Worm (Caenorhabditis elegans): ENCODE data around the gene cest-3.
A peak's percentile ranks its signal among the peaks of the same experiment; 100 is the strongest.

Gene cest-3

ce11 chrX:12241457-12241856, at the start of gene cest-3:
cest-3 (plus strand) TSS chrX:12241646.
- peak; percentile 5 for TF ChIP-seq dve-1 (tag; optimal IDR thresholded peaks at IDR 0.05; ENCODE audit: insufficient read depth)
- TF ChIP-seq vab-7 (GFP tag; IDR thresholded peaks at IDR 0.05), result no peak
- no peak for TF ChIP-seq nhr-237 (tag; optimal IDR thresholded peaks at IDR 0.05)
- no peak for TF ChIP-seq skn-1 (tag; optimal IDR thresholded peaks at IDR 0.05)
- peak; percentile 68 for TF ChIP-seq nhr-28 (tag; optimal IDR thresholded peaks at IDR 0.05)
- peak; percentile 38 for TF ChIP-seq nhr-77 (tag; optimal IDR thresholded peaks at IDR 0.05)
- TF ChIP-seq Y75B8A.6 (GFP tag; IDR thresholded peaks at IDR 0.05), result no peak
- peak; percentile 63 for TF ChIP-seq pqm-1 (tag; optimal IDR thresholded peaks at IDR 0.05)
- no peak for TF ChIP-seq snpc-1.2 (GFP tag; IDR thresholded peaks at IDR 0.05)
- TF ChIP-seq hlh-11 (tag; optimal IDR thresholded peaks at IDR 0.05), result peak; percentile 24
- no peak for TF ChIP-seq daf-16 (GFP tag; optimal IDR thresholded peaks at IDR 0.05)
- peak; percentile 89 for TF ChIP-seq daf-16 (tag; optimal IDR thresholded peaks at IDR 0.05)
- TF ChIP-seq dmd-6 (GFP tag; IDR thresholded peaks at IDR 0.05), result peak; percentile 51; the same call in 1 of the 2 replicates

- TF ChIP-seq dve-1 (tag; optimal IDR thresholded peaks at IDR 0.05; ENCODE audit: insufficient read depth) (peak; percentile 82), hif-1 (tag; optimal IDR thresholded peaks at IDR 0.05) (peak in 1 of 2 experiments; percentile 13), hlh-30 (tag; optimal IDR thresholded peaks at IDR 0.05; ENCODE audit: insufficient read depth) (no peak), nhr-77 (tag; optimal IDR thresholded peaks at IDR 0.05) (peak; percentile 10), daf-16 (GFP tag; optimal IDR thresholded peaks at IDR 0.05) (peak in 1 of 2 experiments; percentile 56), daf-16 (tag; optimal IDR thresholded peaks at IDR 0.05) (peak; percentile 100), php-3 (GFP tag; IDR thresholded peaks at IDR 0.05) (peak; percentile 92), lin-39 (tag; optimal IDR thresholded peaks at IDR 0.05) (no peak), ztf-11 (tag; optimal IDR thresholded peaks at IDR 0.05) (no peak), mxl-2 (GFP tag; conservative IDR thresholded peaks at IDR 0.05) (peak; percentile 62; the same call in 1 of the 2 replicates), Y48G9A.11 (GFP tag; IDR thresholded peaks at IDR 0.05) (no peak), nhr-48 (tag; optimal IDR thresholded peaks at IDR 0.05) (peak; percentile 61), nhr-28 (tag; optimal IDR thresholded peaks at IDR 0.05) (peak; percentile 60), hlh-11 (tag; optimal IDR thresholded peaks at IDR 0.05) (peak; percentile 61), dmd-6 (GFP tag; IDR thresholded peaks at IDR 0.05) (peak; percentile 98), ceh-44 (GFP tag; IDR thresholded peaks at IDR 0.05) (no peak), pqm-1 (tag; optimal IDR thresholded peaks at IDR 0.05) (no peak), tra-1 (GFP tag; IDR thresholded peaks at IDR 0.05) (peak; percentile 83; the same call in 1 of the 2 replicates), T20F7.1 (GFP tag; optimal IDR thresholded peaks at IDR 0.05) (peak; percentile 11), duxl-1 (tag; optimal IDR thresholded peaks at IDR 0.05; ENCODE audit: poor library complexity) (no peak), unc-62 (GFP tag; optimal IDR thresholded peaks at IDR 0.05 in 1 of 2) (peak in 1 of 2 experiments; percentile 38), unc-62 (tag; optimal IDR thresholded peaks at IDR 0.05) (no peak), ZK337.2 (GFP tag; IDR thresholded peaks at IDR 0.05) (no peak), ctbp-1 (GFP tag; IDR thresholded peaks at IDR 0.05) (no peak), nhr-102 (tag; optimal IDR thresholded peaks at IDR 0.05) (peak; percentile 45)
These were observed 44.1 kb upstream of the cest-3 start for ce11 chrX:12197367-12197766.

- TF ChIP-seq dmd-9 (GFP tag; IDR thresholded peaks at IDR 0.05) (no peak), Y105C5A.15 (GFP tag; IDR thresholded peaks at IDR 0.05) (no peak), F10B5.3 (tag; optimal IDR thresholded peaks at IDR 0.05) (no peak), nhr-25 (tag; optimal IDR thresholded peaks at IDR 0.05; ENCODE audit: borderline replicate concordance, insufficient read depth) (no peak), dve-1 (tag; optimal IDR thresholded peaks at IDR 0.05; ENCODE audit: insufficient read depth) (no peak), aha-1 (tag) (peak; percentile 62), aly-2 (tag; optimal IDR thresholded peaks at IDR 0.05) (no peak), ctbp-1 (GFP tag; IDR thresholded peaks at IDR 0.05) (0 out of 2 replicates have a peak, but pooled peaks have one; percentile 26), unc-62 (GFP tag; optimal IDR thresholded peaks at IDR 0.05 in 1 of 2) (peak in 1 of 2 experiments; percentile 58), unc-62 (tag; optimal IDR thresholded peaks at IDR 0.05) (no peak), nhr-6 (tag; optimal IDR thresholded peaks at IDR 0.05) (no peak), zfp-2 (tag; optimal IDR thresholded peaks at IDR 0.05) (no peak), cey-2 (tag; optimal IDR thresholded peaks at IDR 0.05; ENCODE audit: borderline replicate concordance, insufficient read depth) (no peak), madf-9 (GFP tag; conservative IDR thresholded peaks at IDR 0.05) (no peak), hif-1 (tag; optimal IDR thresholded peaks at IDR 0.05) (peak in 1 of 2 experiments; percentile 83), lin-29 (GFP tag; IDR thresholded peaks at IDR 0.05) (no peak), fos-1 (tag; optimal IDR thresholded peaks at IDR 0.05) (no peak), mdl-1 (tag; optimal IDR thresholded peaks at IDR 0.05) (peak in 1 of 2 experiments; percentile 5), ztf-7 (tag; optimal IDR thresholded peaks at IDR 0.05) (no peak), nhr-111 (GFP tag; optimal IDR thresholded peaks at IDR 0.05) (no peak), attf-4 (tag; optimal IDR thresholded peaks at IDR 0.05) (no peak), lin-13 (GFP tag; optimal IDR thresholded peaks at IDR 0.05) (no peak)
These were observed 43.1 kb upstream of the cest-3 start for ce11 chrX:12198298-12198697.

All from whole organism, L4 larva.